Worm (Caenorhabditis elegans): ENCODE data around the gene F58F12.2.

ce11 chrII:6358232-6358631, 29.6 kb downstream of the F58F12.2 start:
- TF ChIP-seq ZK546.5 (tag; optimal IDR thresholded peaks at IDR 0.05) (no peak), unc-55 (GFP tag; optimal IDR thresholded peaks at IDR 0.05) (no peak), ztf-11 (tag; optimal IDR thresholded peaks at IDR 0.05) (no peak)

All from whole organism, L2 larva.